Worm (Caenorhabditis elegans): Measurements from ENCODE around the gene clc-24.
A peak's percentile ranks its signal among the peaks of the same experiment; 100 is the strongest.

The clc-24 gene

DNA sequence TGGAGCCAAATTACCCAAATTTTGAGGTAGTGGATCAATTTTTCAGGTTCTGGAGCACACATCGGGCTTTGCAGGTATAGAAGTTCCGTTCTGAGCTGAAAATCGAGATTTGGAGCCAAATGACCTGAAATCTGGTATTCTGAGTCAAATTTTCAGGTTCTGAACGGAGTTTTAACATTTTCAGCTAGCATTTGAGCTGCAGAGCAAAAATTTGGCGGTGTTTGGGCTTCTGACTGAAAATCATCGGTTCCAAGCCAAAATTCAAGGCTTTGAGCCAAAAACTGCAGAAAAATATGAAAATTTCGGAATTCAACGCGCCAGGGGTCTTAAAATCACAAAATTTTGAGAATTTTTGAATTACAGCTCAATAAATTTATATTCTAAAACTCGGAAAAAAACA lies 21.1 kb downstream of the clc-24 start, which contains the start of the genes clc-26 and E_BE45912.2:
Gene clc-26 (minus strand): TSS at position 101 of the 400 bp plus-strand sequence.
Gene E_BE45912.2 (minus strand): TSS at position 139 of the 400 bp plus-strand sequence.
- TF ChIP-seq B0261.1 (tag; optimal IDR thresholded peaks at IDR 0.05) (no peak), F57C9.4 (tag; optimal IDR thresholded peaks at IDR 0.05) (no peak), cebp-1 (GFP tag; IDR thresholded peaks at IDR 0.05) (no peak), cebp-1 (tag; optimal IDR thresholded peaks at IDR 0.05) (no peak), nhr-27 (tag; optimal IDR thresholded peaks at IDR 0.05) (no peak)

DNA sequence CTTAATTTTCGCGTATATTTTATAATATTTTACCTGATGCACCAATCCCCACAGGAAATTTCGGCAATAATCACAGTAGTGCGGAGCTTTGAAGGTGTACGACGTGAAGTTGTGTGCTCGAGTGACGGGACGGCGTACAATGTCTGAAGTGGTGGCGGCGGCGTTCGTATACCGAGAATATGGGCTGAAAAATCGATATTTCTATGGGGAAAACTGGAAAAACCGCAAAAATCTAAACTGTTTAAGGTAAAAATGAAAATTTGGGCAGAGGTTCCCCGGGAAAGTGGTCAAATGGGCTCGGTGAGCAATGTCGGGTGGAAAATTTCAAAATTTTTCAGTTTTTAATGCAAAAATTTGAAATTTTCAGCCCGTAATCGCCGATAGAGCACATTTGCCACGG lies 25.0 kb downstream of the clc-24 start:
- no peak for TF ChIP-seq lin-35 (GFP tag; optimal IDR thresholded peaks at IDR 0.05)
- TF ChIP-seq ztf-28 (GFP tag; IDR thresholded peaks at IDR 0.05), result peak; percentile 54; the same call in 1 of the 2 replicates
- 0 out of 2 replicates have a peak, but pooled peaks have one; percentile 45 for TF ChIP-seq Y53G8AR.9 (GFP tag; conservative IDR thresholded peaks at IDR 0.05)
- TF ChIP-seq atf-7 (tag; optimal IDR thresholded peaks at IDR 0.05), result no peak
- peak; percentile 45; the same call in 1 of the 2 replicates for TF ChIP-seq madf-6 (GFP tag; IDR thresholded peaks at IDR 0.05)
- TF ChIP-seq xnd-1 (tag; optimal IDR thresholded peaks at IDR 0.05), result no peak
- TF ChIP-seq Y56A3A.18 (GFP tag; IDR thresholded peaks at IDR 0.05), result 0 out of 2 replicates have a peak, but pooled peaks have one; percentile 27
- TF ChIP-seq lin-26 (GFP tag; IDR thresholded peaks at IDR 0.05), result 0 out of 2 replicates have a peak, but pooled peaks have one; percentile 30

DNA sequence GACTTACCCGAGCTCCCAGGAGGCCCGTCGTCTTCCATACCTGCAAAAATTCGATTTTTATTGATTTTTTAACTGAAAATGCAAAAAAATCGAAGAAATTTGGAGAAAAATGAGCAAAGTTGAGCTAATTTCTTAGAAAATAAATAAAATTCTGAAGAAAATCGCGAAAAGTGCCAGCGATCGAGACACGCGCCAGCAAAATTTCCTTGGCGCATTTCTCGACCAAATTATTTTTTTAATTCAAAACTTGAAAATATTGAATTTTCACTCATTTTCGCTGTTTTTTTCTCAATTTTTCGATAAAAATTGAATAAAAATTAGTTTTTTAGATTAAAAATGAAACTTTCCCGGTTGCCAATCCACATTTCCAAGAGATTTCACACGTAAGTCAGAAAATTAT lies 27.3 kb downstream of the clc-24 start, which contains the start of the genes chin-1 and BE0003N10.1:
Gene chin-1 (minus strand): TSS at position 40 of the 400 bp plus-strand sequence.
Gene BE0003N10.1 (plus strand): TSS at position 320 of the 400 bp plus-strand sequence.
- peak; percentile 72 for TF ChIP-seq mcd-1 (GFP tag; IDR thresholded peaks at IDR 0.05)
- TF ChIP-seq F33H1.4 (GFP tag; IDR thresholded peaks at IDR 0.05), result peak; percentile 41
- no peak for TF ChIP-seq cebp-1 (GFP tag; IDR thresholded peaks at IDR 0.05)
- peak; percentile 31 for TF ChIP-seq cebp-1 (tag; optimal IDR thresholded peaks at IDR 0.05)
- peak in 1 of 3 experiments; percentile 35 for TF ChIP-seq lin-35 (GFP tag; optimal IDR thresholded peaks at IDR 0.05)
- TF ChIP-seq snpc-3.4 (tag; optimal IDR thresholded peaks at IDR 0.05), result no peak
- peak; percentile 7 for TF ChIP-seq F23B12.7 (tag; optimal IDR thresholded peaks at IDR 0.05; ENCODE audit: insufficient read depth)
- TF ChIP-seq F55B11.4 (tag; optimal IDR thresholded peaks at IDR 0.05; ENCODE audit: borderline replicate concordance, insufficient read depth), result no peak
- TF ChIP-seq F57A8.1 (GFP tag; optimal IDR thresholded peaks at IDR 0.05), result no peak
- peak; percentile 92 for TF ChIP-seq ztf-18 (tag; optimal IDR thresholded peaks at IDR 0.05)

DNA sequence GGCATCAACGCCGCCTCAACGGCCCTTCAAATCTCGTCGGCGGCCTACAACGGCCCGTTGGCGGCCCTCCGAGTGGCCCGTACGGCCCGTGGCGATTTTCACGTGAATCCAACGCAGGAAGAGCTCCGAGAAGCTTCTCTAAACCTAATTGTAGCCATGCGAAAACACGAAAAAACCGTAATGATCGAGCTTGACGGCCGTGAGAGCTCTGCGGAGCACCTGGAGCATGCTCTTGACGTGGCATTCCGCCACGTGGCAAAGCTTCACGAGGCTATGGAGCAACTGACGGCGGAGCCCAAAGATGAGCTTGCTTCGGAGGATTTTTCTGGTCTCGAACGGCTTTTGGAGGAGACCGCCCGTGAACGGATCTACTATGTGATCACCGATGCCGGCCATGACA lies 30.2 kb downstream of the clc-24 start:
- TF ChIP-seq zfh-2 (GFP tag; conservative IDR thresholded peaks at IDR 0.05), result peak; percentile 75
- no peak for TF ChIP-seq pbrm-1 (GFP tag; IDR thresholded peaks at IDR 0.05)

DNA sequence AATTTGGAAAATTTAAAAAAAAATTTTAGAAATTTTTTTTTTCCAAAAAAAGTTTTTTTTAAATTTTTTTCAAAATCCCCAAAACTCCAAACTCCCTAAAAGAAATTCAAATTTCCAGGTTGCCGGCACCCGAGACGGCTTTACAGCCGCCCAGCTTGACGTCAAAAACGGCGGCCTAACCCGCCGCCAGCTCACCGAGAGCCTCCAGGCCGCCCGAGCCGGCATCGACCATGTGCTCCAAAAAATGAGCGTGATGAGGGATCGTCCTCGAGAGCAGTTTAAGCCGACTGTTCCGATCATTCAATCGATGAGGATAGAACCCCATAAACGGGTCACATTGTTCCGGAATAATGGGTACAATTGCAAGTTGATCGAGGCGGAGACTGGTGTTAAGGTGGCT lies 34.0 kb downstream of the clc-24 start:
- no peak for TF ChIP-seq rcor-1 (GFP tag; IDR thresholded peaks at IDR 0.05)
- TF ChIP-seq egrh-3 (GFP tag; IDR thresholded peaks at IDR 0.05), result peak; percentile 45; the same call in 1 of the 2 replicates
- peak; percentile 76 for TF ChIP-seq zfh-2 (GFP tag; conservative IDR thresholded peaks at IDR 0.05)

DNA sequence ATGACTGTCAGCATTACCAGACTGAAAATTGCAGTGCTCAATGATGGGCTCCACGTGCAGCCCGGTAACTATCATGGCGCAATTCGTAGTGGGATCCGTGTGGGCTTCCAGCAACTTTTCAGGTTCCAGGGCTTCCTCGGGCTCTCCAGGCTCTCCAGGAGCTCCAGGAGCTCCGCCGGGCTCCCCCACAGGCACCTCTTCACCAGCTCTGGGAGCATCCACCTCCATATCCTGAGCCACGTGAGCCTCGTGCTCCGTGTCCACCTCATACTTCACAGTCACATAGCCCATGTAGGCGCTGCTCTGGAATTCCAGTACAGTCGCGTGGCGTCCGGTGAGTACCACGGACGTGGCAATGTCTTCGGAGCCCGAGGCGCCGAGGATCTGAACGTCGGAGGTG lies 42.0 kb downstream of the clc-24 start:
- no peak for TF ChIP-seq lin-26 (GFP tag; IDR thresholded peaks at IDR 0.05)
- peak; percentile 85 for TF ChIP-seq zfh-2 (GFP tag; conservative IDR thresholded peaks at IDR 0.05)
- no peak for TF ChIP-seq K11D2.4 (GFP tag; IDR thresholded peaks at IDR 0.05)
- TF ChIP-seq ets-4 (GFP tag; optimal IDR thresholded peaks at IDR 0.05), result no peak
- peak; percentile 85 for TF ChIP-seq egrh-3 (GFP tag; IDR thresholded peaks at IDR 0.05)
- no peak for TF ChIP-seq B0336.3 (GFP tag; IDR thresholded peaks at IDR 0.05)
- TF ChIP-seq egl-44 (GFP tag; IDR thresholded peaks at IDR 0.05), result no peak
- TF ChIP-seq F10E7.11 (tag; optimal IDR thresholded peaks at IDR 0.05), result no peak
- TF ChIP-seq egl-18 (GFP tag; IDR thresholded peaks at IDR 0.05), result no peak
- no peak for TF ChIP-seq pbrm-1 (GFP tag; IDR thresholded peaks at IDR 0.05)
- no peak for TF ChIP-seq atf-7 (tag; optimal IDR thresholded peaks at IDR 0.05)
- no peak for TF ChIP-seq D2030.7 (GFP tag; IDR thresholded peaks at IDR 0.05)

Measured in whole organism, young adult.